Worm (Caenorhabditis elegans) whole organism, late embryonic: Measurements from ENCODE around the gene clec-216.

Experiments used
- T23F11.4 ChIP-seq: fragments of 200-800 bp; sonication (Bioruptor generic); optimal IDR thresholded peaks from 2 replicates; lab custom pipeline; 2018; ENCODE audit warnings: mild to moderate bottlenecking, missing genetic modification characterization, missing compliant biosample characterization
- ama-1 ChIP-seq: fragments of 150-350 bp; optimal IDR thresholded peaks from 2 replicates; lab custom pipeline; 2014
- ceh-48 ChIP-seq: sonication (generic microtip); optimal IDR thresholded peaks from 2 replicates; lab custom pipeline; 2016; ENCODE audit warnings: missing genetic modification characterization, inconsistent platforms, missing compliant biosample characterization
- ets-4 ChIP-seq: sonication (generic microtip); optimal IDR thresholded peaks from 2 replicates; lab custom pipeline; 2016; ENCODE audit warnings: missing genetic modification characterization, missing compliant biosample characterization
- nfya-1 ChIP-seq: sonication (generic microtip); optimal IDR thresholded peaks from 2 replicates; lab custom pipeline; 2017; ENCODE audit warnings: missing genetic modification characterization, mild to moderate bottlenecking, missing compliant biosample characterization, antibody characterized with exemption, moderate library complexity
- npax-4 ChIP-seq: sonication (generic microtip); optimal IDR thresholded peaks from 2 replicates; lab custom pipeline; 2016; ENCODE audit warnings: missing genetic modification characterization, missing compliant biosample characterization
- rnt-1 ChIP-seq: sonication (generic microtip); optimal IDR thresholded peaks from 2 replicates; lab custom pipeline; 2016; ENCODE audit warnings: missing genetic modification characterization, missing compliant biosample characterization

ce11 chrV:7946229-7946628 is 6.5 kb downstream of the clec-216 start:
- TF ChIP-seq ceh-48 (tag; lab: Kevin White, UChicago): no peak
- TF ChIP-seq npax-4: no peak
- TF ChIP-seq T23F11.4 (GFP tag; lab: Kevin White, UChicago): no peak
- TF ChIP-seq rnt-1 (tag; lab: Kevin White, UChicago): no peak
- TF ChIP-seq nfya-1: no peak
- no peak for TF ChIP-seq ama-1 (lab: Kevin White, UChicago)
- no peak for TF ChIP-seq ets-4 (tag; lab: Kevin White, UChicago)
